Worm (Caenorhabditis elegans) whole organism, midembryonic: ENCODE data around the gene gcy-7.

Experiments
- T22C8.4 ChIP-seq: fragments of 200-800 bp; sonication (Bioruptor generic); IDR thresholded peaks from 2 replicates; pipeline ENCODE4 v1.3.6; 2022; ENCODE audit warnings: missing genetic modification characterization, missing compliant biosample characterization
- cog-1 ChIP-seq: sonication (generic microtip); optimal IDR thresholded peaks from 2 replicates; lab custom pipeline; 2016; ENCODE audit warnings: missing genetic modification characterization, missing compliant biosample characterization
- flt-1 ChIP-seq: fragments of 200-800 bp; sonication (Bioruptor generic); IDR thresholded peaks from 2 replicates; pipeline ENCODE4 v1.3.6; 2022; ENCODE audit warnings: missing genetic modification characterization, missing compliant biosample characterization
- klf-2 ChIP-seq: fragments of 200-800 bp; sonication (Bioruptor generic); conservative IDR thresholded peaks from 2 replicates; pipeline ENCODE4 v1.3.6; 2022; ENCODE audit warnings: missing genetic modification reagents, missing genetic modification characterization, missing compliant biosample characterization
- med-1 ChIP-seq: sonication (generic microtip); optimal IDR thresholded peaks from 2 replicates; lab custom pipeline; 2017; ENCODE audit warnings: missing genetic modification characterization, mild to moderate bottlenecking, missing compliant biosample characterization, antibody characterized with exemption, missing genetic modification reagents; ENCODE audit not compliant: insufficient read depth
- ref-1 ChIP-seq: fragments of 200-800 bp; sonication (Bioruptor generic); conservative IDR thresholded peaks from 2 replicates; pipeline ENCODE4 v1.3.6; 2022; ENCODE audit warnings: missing genetic modification reagents, missing genetic modification characterization, missing compliant biosample characterization
- tab-1 ChIP-seq: fragments of 200-800 bp; sonication (Bioruptor generic); IDR thresholded peaks from 2 replicates; pipeline ENCODE4 v1.3.6; 2022; ENCODE audit warnings: missing genetic modification characterization, missing compliant biosample characterization
- ztf-23 ChIP-seq: fragments of 200-800 bp; sonication (Bioruptor generic); IDR thresholded peaks from 2 replicates; pipeline ENCODE4 v1.3.6; 2022; ENCODE audit warnings: missing genetic modification reagents, missing genetic modification characterization, missing compliant biosample characterization
- ztf-29 ChIP-seq: fragments of 200-800 bp; sonication (Bioruptor generic); IDR thresholded peaks from 2 replicates; pipeline ENCODE4 v1.3.6; 2022; ENCODE audit warnings: missing genetic modification reagents, missing genetic modification characterization, missing compliant biosample characterization

Gene gcy-7

ce11 chrV:8359113-8359564, 28.0 kb upstream of the gcy-7 start, which contains the start of gene mpdu-1:
TSS of gene mpdu-1 (minus strand) at chrV:8359163.
- no peak for TF ChIP-seq ztf-23 (GFP tag; lab: Robert Waterston, UW)
- TF ChIP-seq flt-1 (GFP tag; lab: Robert Waterston, UW): 0 out of 2 replicates have a peak, but pooled peaks have one; percentile 39

DNA sequence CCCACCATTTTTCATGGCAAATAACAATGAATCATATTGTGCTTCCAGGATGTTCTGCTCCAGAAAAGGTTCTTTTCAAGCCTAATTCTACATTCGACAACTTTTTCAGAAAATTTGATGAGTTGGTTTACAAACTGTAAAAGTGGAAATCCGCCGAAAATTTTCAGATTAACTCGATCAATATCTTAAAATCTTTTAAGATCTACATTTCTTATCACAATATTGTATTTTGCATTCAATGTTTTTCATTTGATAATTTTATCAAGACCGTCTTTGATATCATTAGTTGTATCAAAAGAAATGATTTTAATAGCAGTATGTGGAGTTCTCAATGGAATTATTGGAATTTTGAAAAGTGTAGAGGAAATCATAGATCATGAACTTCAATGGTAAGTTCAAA, 27.4 kb upstream of the gcy-7 start, which contains the start of gene F38E1.6:
Gene F38E1.6 (plus strand): TSS at position 301 of the 400 bp plus-strand sequence.
- no peak for TF ChIP-seq cog-1 (tag; lab: Kevin White, UChicago)
- TF ChIP-seq flt-1 (GFP tag; lab: Robert Waterston, UW): no peak
- no peak for TF ChIP-seq T22C8.4 (GFP tag; lab: Robert Waterston, UW)
- TF ChIP-seq tab-1 (GFP tag; lab: Robert Waterston, UW): no peak
- no peak for TF ChIP-seq ztf-23 (GFP tag; lab: Robert Waterston, UW)
- TF ChIP-seq ref-1 (GFP tag; lab: Robert Waterston, UW): no peak

DNA sequence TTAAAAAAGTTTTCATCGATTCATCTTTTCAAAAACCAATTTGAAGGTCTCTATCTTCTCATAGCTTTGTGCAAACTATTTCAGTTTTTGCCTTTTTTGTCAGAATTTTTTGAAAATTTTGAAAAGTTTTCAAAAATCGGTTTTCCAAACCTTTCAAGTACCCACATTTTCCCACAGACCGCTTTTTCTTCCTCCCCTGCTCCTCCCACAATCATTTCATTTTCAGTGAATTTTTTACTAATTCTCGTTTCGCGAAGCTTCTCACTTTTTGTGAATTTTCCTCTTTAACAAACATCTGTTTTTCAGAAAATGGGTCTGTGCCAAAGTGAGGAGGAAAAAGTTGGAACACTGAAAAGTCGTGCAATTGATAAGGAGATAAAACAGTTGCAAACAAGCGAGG, 16.5 kb upstream of the gcy-7 start, which contains the start of gene gpa-2:
Gene gpa-2 (plus strand): TSS at position 301 of the 400 bp plus-strand sequence.
- TF ChIP-seq ztf-23 (GFP tag; lab: Robert Waterston, UW) (no peak), flt-1 (GFP tag; lab: Robert Waterston, UW) (no peak), klf-2 (no peak), ztf-29 (no peak), T22C8.4 (GFP tag; lab: Robert Waterston, UW) (no peak), tab-1 (GFP tag; lab: Robert Waterston, UW) (no peak), cog-1 (tag; lab: Kevin White, UChicago) (no peak), med-1 (GFP tag; lab: Kevin White, UChicago) (no peak), ref-1 (GFP tag; lab: Robert Waterston, UW) (no peak)

- no peak for TF ChIP-seq ztf-29
- no peak for TF ChIP-seq flt-1 (GFP tag; lab: Robert Waterston, UW)
- TF ChIP-seq cog-1 (tag; lab: Kevin White, UChicago): no peak
- TF ChIP-seq med-1 (GFP tag; lab: Kevin White, UChicago): no peak
- no peak for TF ChIP-seq klf-2
- no peak for TF ChIP-seq ref-1 (GFP tag; lab: Robert Waterston, UW)
- TF ChIP-seq tab-1 (GFP tag; lab: Robert Waterston, UW): no peak
- TF ChIP-seq ztf-23 (GFP tag; lab: Robert Waterston, UW): no peak
- TF ChIP-seq T22C8.4 (GFP tag; lab: Robert Waterston, UW): no peak
Measured at ce11 chrV:8375419-8375818, 11.7 kb upstream of the gcy-7 start, which contains the start of gene F38E1.10. TSS of gene F38E1.10 (minus strand) at chrV:8375519.

DNA sequence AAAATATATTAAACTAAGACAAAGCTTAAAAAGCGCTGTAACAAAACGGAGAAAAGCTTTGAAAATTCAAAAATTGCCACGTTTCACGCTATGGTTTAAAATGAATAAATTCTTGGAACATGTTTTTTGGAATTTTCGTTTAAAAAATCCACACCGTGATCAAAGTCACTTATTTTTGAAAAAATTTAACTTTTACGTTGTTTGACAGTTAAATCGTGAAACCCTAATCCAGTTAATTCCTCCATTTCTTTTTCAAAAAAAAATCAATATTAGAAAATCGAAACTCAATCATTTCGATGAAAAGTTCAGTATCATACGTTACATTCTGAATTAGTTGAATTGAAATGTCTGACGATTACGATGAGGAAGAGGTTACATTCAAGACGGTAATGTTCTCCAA, 11.3 kb upstream of the gcy-7 start, which contains the start of gene F38E1.3:
Gene F38E1.3 (plus strand): TSS at position 301 of the 400 bp plus-strand sequence.
- TF ChIP-seq cog-1 (tag; lab: Kevin White, UChicago) (no peak), ztf-29 (no peak), T22C8.4 (GFP tag; lab: Robert Waterston, UW) (no peak), tab-1 (GFP tag; lab: Robert Waterston, UW) (no peak), ztf-23 (GFP tag; lab: Robert Waterston, UW) (no peak), med-1 (GFP tag; lab: Kevin White, UChicago) (no peak)

DNA sequence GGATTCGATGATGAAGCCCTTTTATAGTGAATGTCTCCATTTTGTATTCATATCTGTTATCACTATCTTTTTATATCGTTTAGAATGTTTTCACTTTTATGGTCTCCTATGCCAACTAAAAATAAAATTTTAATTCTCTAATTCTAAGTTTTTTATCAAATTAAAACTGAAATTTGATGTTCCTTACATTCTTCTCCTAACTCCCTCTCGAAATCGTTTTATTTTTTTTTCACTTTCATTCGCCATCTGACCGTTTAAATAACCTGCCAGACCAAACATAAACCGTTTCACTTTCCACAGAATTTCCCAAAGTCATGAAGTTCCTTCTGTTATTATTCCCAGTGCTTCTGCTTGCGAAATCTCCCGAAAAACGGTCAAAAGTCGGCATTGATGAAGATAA, 8.0 kb upstream of the gcy-7 start, which contains the start of gene F52E1.5:
Gene F52E1.5 (plus strand): TSS at position 301 of the 400 bp plus-strand sequence.
- TF ChIP-seq med-1 (GFP tag; lab: Kevin White, UChicago) (no peak), ztf-29 (no peak), cog-1 (tag; lab: Kevin White, UChicago) (no peak), ztf-23 (GFP tag; lab: Robert Waterston, UW) (no peak), flt-1 (GFP tag; lab: Robert Waterston, UW) (no peak), T22C8.4 (GFP tag; lab: Robert Waterston, UW) (no peak), tab-1 (GFP tag; lab: Robert Waterston, UW) (no peak), klf-2 (no peak), ref-1 (GFP tag; lab: Robert Waterston, UW) (no peak)

DNA sequence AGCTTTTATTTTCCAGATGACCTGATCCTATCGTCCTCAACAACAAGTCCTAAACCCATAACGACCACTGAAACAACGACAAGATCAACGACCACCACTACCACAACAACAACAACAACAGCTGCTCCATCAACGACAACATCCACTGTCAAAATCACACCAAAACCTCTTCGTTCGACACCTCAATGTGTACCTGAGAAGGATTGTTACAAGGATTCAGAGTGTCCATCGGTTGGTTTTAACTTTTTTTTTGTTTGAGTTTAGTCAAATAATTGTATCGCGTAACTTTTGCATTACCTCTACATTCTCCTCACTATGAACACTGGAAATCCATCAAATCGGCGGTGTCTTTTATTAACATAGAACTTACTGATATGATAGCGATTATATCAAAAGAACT, 7.1 kb upstream of the gcy-7 start:
- TF ChIP-seq tab-1 (GFP tag; lab: Robert Waterston, UW): no peak
- TF ChIP-seq klf-2: no peak
- no peak for TF ChIP-seq ref-1 (GFP tag; lab: Robert Waterston, UW)
- TF ChIP-seq med-1 (GFP tag; lab: Kevin White, UChicago): no peak
- TF ChIP-seq cog-1 (tag; lab: Kevin White, UChicago): no peak
- no peak for TF ChIP-seq ztf-23 (GFP tag; lab: Robert Waterston, UW)
- no peak for TF ChIP-seq flt-1 (GFP tag; lab: Robert Waterston, UW)

DNA sequence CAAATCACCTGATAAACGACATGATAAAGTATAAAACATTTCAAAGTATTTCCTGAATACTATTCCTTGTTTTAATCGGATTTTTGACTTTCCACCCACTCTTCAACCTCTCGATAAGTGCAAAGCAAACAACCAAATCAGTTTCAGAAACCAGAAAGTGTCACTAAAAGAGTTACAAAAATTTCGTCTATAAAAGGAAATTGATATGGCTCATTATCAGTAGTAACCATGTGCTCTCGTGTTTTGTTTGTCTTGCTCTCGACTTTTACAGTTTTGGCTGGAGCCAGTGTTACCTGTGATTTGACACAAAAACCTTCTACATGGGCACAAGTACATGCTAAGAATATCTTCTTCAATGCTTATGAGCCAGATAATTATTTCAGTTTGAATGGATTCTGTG, 3.4 kb upstream of the gcy-7 start, which contains the start of gene F52E1.14:
Gene F52E1.14 (plus strand): TSS at position 207 of the 400 bp plus-strand sequence.
- TF ChIP-seq tab-1 (GFP tag; lab: Robert Waterston, UW) (no peak), flt-1 (GFP tag; lab: Robert Waterston, UW) (no peak), cog-1 (tag; lab: Kevin White, UChicago) (no peak), ztf-23 (GFP tag; lab: Robert Waterston, UW) (no peak), T22C8.4 (GFP tag; lab: Robert Waterston, UW) (no peak), klf-2 (no peak), med-1 (GFP tag; lab: Kevin White, UChicago) (no peak), ztf-29 (no peak), ref-1 (GFP tag; lab: Robert Waterston, UW) (no peak)

DNA sequence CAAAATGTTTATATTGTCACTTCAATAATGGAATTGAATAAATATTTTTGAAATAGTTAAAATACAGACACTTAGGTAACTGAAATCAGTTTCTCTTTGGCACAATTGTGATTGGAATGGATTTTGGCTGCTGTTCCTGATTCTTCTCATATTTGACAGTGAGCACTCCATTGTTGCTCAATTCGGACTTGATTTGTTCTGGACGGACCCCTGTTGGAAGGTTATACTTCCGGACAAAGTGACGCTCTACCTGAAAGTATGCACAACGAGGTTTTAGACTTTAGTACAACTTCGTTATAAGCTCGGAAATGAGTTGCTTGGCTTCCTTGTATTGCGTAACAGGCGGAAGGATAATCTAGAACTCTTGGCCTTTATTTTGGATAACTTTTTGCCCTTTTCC, 2.3 kb upstream of the gcy-7 start:
- TF ChIP-seq ztf-29 (no peak), flt-1 (GFP tag; lab: Robert Waterston, UW) (no peak), ref-1 (GFP tag; lab: Robert Waterston, UW) (no peak), med-1 (GFP tag; lab: Kevin White, UChicago) (no peak), klf-2 (no peak), cog-1 (tag; lab: Kevin White, UChicago) (no peak), ztf-23 (GFP tag; lab: Robert Waterston, UW) (no peak), T22C8.4 (GFP tag; lab: Robert Waterston, UW) (no peak), tab-1 (GFP tag; lab: Robert Waterston, UW) (no peak)
